Fruit fly (Drosophila melanogaster) whole organism, prepupa: ENCODE data around the gene CG3902.

Source experiments
- CG11294 ChIP-seq: fragments of 200-800 bp; sonication (Bioruptor generic); IDR thresholded peaks from 2 replicates; pipeline ENCODE4 v1.3.6; 2022; ENCODE audit warnings: missing biosample characterization, missing genetic modification characterization
- CG11762 ChIP-seq: fragments of 200-800 bp; sonication (Bioruptor generic); optimal IDR thresholded peaks from 3 replicates; lab custom pipeline; 2016; ENCODE audit warnings: missing biosample characterization, missing genetic modification characterization; ENCODE audit not compliant: insufficient read depth
- CG11902 ChIP-seq: fragments of 200-800 bp; sonication (Bioruptor generic); optimal IDR thresholded peaks from 3 replicates; lab custom pipeline; 2016; ENCODE audit warnings: missing biosample characterization, missing genetic modification characterization
- CG15336 ChIP-seq: fragments of 200-800 bp; sonication (Bioruptor generic); IDR thresholded peaks from 2 replicates; pipeline ENCODE4 v1.3.6; 2022; ENCODE audit warnings: missing biosample characterization, missing genetic modification characterization
- CG1621 ChIP-seq: fragments of 200-800 bp; sonication (Bioruptor generic); optimal IDR thresholded peaks from 3 replicates; lab custom pipeline; 2018; ENCODE audit warnings: missing biosample characterization, mild to moderate bottlenecking, missing genetic modification characterization
- CG16779 ChIP-seq: fragments of 200-800 bp; sonication (Bioruptor generic); optimal IDR thresholded peaks from 3 replicates; lab custom pipeline; 2017; ENCODE audit warnings: missing biosample characterization, mild to moderate bottlenecking, missing genetic modification characterization
- CG3032 ChIP-seq: fragments of 200-800 bp; optimal IDR thresholded peaks from 2 replicates; lab custom pipeline; 2019; ENCODE audit warnings: missing biosample characterization, mild to moderate bottlenecking, missing genetic modification characterization, moderate library complexity
- CG31627 ChIP-seq: fragments of 200-800 bp; sonication (Bioruptor generic); optimal IDR thresholded peaks from 3 replicates; lab custom pipeline; 2016; ENCODE audit warnings: missing biosample characterization, missing genetic modification characterization
- CG32006 ChIP-seq: fragments of 200-800 bp; sonication (Bioruptor generic); optimal IDR thresholded peaks from 3 replicates; lab custom pipeline; 2017; ENCODE audit warnings: missing biosample characterization, mild to moderate bottlenecking, missing genetic modification characterization
- CG34406 ChIP-seq: fragments of 200-800 bp; sonication (Bioruptor generic); optimal IDR thresholded peaks from 3 replicates; lab custom pipeline; 2016; ENCODE audit warnings: missing biosample characterization, missing genetic modification characterization
- CG4318 ChIP-seq: fragments of 200-800 bp; sonication (Bioruptor generic); optimal IDR thresholded peaks from 3 replicates; lab custom pipeline; 2017; ENCODE audit warnings: missing biosample characterization, mild to moderate bottlenecking, missing genetic modification characterization
- CG6163 ChIP-seq: fragments of 200-800 bp; sonication (Bioruptor generic); IDR thresholded peaks from 3 replicates; pipeline ENCODE4 v1.3.6; 2022; ENCODE audit warnings: missing biosample characterization, missing genetic modification characterization
- CG6276 ChIP-seq: fragments of 200-800 bp; sonication (Bioruptor generic); optimal IDR thresholded peaks from 2 replicates; lab custom pipeline; 2017; ENCODE audit warnings: missing biosample characterization, mild to moderate bottlenecking, missing genetic modification characterization
- CG6792 ChIP-seq: fragments of 200-800 bp; sonication (Bioruptor generic); optimal IDR thresholded peaks from 3 replicates; lab custom pipeline; 2016; ENCODE audit warnings: missing biosample characterization, missing genetic modification characterization
- CG6808 ChIP-seq: fragments of 200-800 bp; sonication (Bioruptor generic); optimal IDR thresholded peaks from 3 replicates; lab custom pipeline; 2017; ENCODE audit warnings: missing biosample characterization, missing genetic modification characterization, mild to moderate bottlenecking, moderate library complexity, missing genetic modification reagents
- CG6854 ChIP-seq: fragments of 200-800 bp; sonication (Bioruptor generic); optimal IDR thresholded peaks from 2 replicates; lab custom pipeline; 2017; ENCODE audit warnings: missing biosample characterization, mild to moderate bottlenecking, missing genetic modification characterization
- CG7368 ChIP-seq: fragments of 200-800 bp; sonication (Bioruptor generic); optimal IDR thresholded peaks from 3 replicates; lab custom pipeline; 2016; ENCODE audit warnings: missing biosample characterization, missing genetic modification characterization
- CG8119 ChIP-seq: fragments of 200-800 bp; sonication (Bioruptor generic); IDR thresholded peaks from 3 replicates; pipeline ENCODE4 v1.3.6; 2022; ENCODE audit warnings: missing biosample characterization, missing genetic modification characterization
- CG8319 ChIP-seq: fragments of 200-800 bp; sonication (Bioruptor generic); optimal IDR thresholded peaks from 3 replicates; lab custom pipeline; 2016; ENCODE audit warnings: missing biosample characterization, missing genetic modification characterization
- CG9139 ChIP-seq: fragments of 200-800 bp; sonication (Bioruptor generic); optimal IDR thresholded peaks from 3 replicates; lab custom pipeline; 2017; ENCODE audit warnings: missing biosample characterization, mild to moderate bottlenecking, missing genetic modification characterization
- Eip78C ChIP-seq: fragments of 200-800 bp; sonication (Bioruptor generic); peaks from one replicate; lab custom pipeline; 2016; ENCODE audit warnings: missing biosample characterization, missing genetic modification characterization
- Eip93F ChIP-seq: fragments of 200-800 bp; sonication (Bioruptor generic); optimal IDR thresholded peaks from 2 replicates; lab custom pipeline; 2016; ENCODE audit warnings: missing biosample characterization, mild to moderate bottlenecking, missing genetic modification characterization
- Ets21C ChIP-seq: fragments of 200-800 bp; sonication (Bioruptor generic); optimal IDR thresholded peaks from 3 replicates; lab custom pipeline; 2016; ENCODE audit warnings: missing biosample characterization, missing genetic modification characterization
- Ets96B ChIP-seq: fragments of 200-800 bp; optimal IDR thresholded peaks from 2 replicates; lab custom pipeline; 2019; ENCODE audit warnings: missing biosample characterization, mild to moderate bottlenecking, missing genetic modification characterization, moderate library complexity
- Gug ChIP-seq: fragments of 200-800 bp; sonication (Bioruptor generic); IDR thresholded peaks from 2 replicates; pipeline ENCODE4 v1.3.6; 2022; ENCODE audit warnings: missing biosample characterization, missing genetic modification characterization
- Hr38 ChIP-seq: sonication (Bioruptor generic); optimal IDR thresholded peaks from 2 replicates; lab custom pipeline; 2016; ENCODE audit warnings: missing biosample characterization, missing genetic modification characterization
- Hr39 ChIP-seq: fragments of 200-800 bp; sonication (Bioruptor generic); optimal IDR thresholded peaks from 2 replicates; lab custom pipeline; 2016; ENCODE audit warnings: missing biosample characterization, missing genetic modification characterization
- Hr4 ChIP-seq: fragments of 200-800 bp; sonication (Bioruptor generic); optimal IDR thresholded peaks from 3 replicates; lab custom pipeline; 2016; ENCODE audit warnings: missing biosample characterization, missing genetic modification characterization
- Lpt ChIP-seq: fragments of 200-800 bp; sonication (Bioruptor generic); optimal IDR thresholded peaks from 3 replicates; lab custom pipeline; 2016; ENCODE audit warnings: missing biosample characterization, missing genetic modification characterization
- Met ChIP-seq: fragments of 200-800 bp; sonication (Bioruptor generic); optimal IDR thresholded peaks from 3 replicates; lab custom pipeline; 2016; ENCODE audit warnings: missing biosample characterization, missing genetic modification characterization
- OdsH ChIP-seq: fragments of 200-800 bp; sonication (Bioruptor generic); optimal IDR thresholded peaks from 3 replicates; lab custom pipeline; 2016; ENCODE audit warnings: missing biosample characterization, missing genetic modification characterization
- Smox ChIP-seq: fragments of 200-800 bp; sonication (Bioruptor generic); optimal IDR thresholded peaks from 3 replicates; lab custom pipeline; 2016; ENCODE audit warnings: missing biosample characterization, missing genetic modification characterization
- Sox102F ChIP-seq: fragments of 200-800 bp; sonication (Bioruptor generic); optimal IDR thresholded peaks from 2 replicates; lab custom pipeline; 2016; ENCODE audit warnings: missing biosample characterization, mild to moderate bottlenecking, missing genetic modification characterization
- Sox14 ChIP-seq: fragments of 200-800 bp; sonication (Bioruptor generic); optimal IDR thresholded peaks from 3 replicates; lab custom pipeline; 2016; ENCODE audit warnings: missing biosample characterization, missing genetic modification characterization
- Sox15 ChIP-seq: fragments of 200-800 bp; sonication (Bioruptor generic); optimal IDR thresholded peaks from 3 replicates; lab custom pipeline; 2016; ENCODE audit warnings: missing biosample characterization, missing genetic modification characterization
- acj6 ChIP-seq: fragments of 200-800 bp; sonication (Bioruptor generic); optimal IDR thresholded peaks from 3 replicates; lab custom pipeline; 2016; ENCODE audit warnings: missing biosample characterization, missing genetic modification characterization
- cyc ChIP-seq: fragments of 200-800 bp; sonication (Bioruptor generic); optimal IDR thresholded peaks from 3 replicates; lab custom pipeline; 2016; ENCODE audit warnings: missing biosample characterization, missing genetic modification characterization
- dac ChIP-seq: fragments of 200-800 bp; sonication (Bioruptor generic); optimal IDR thresholded peaks from 2 replicates; lab custom pipeline; 2017; ENCODE audit warnings: missing biosample characterization, mild to moderate bottlenecking, missing genetic modification characterization
- dsx ChIP-seq: fragments of 200-800 bp; optimal IDR thresholded peaks from 3 replicates; lab custom pipeline; 2019; ENCODE audit warnings: missing biosample characterization, mild to moderate bottlenecking, missing genetic modification characterization, moderate library complexity; ENCODE audit not compliant: poor library complexity, severe bottlenecking
- eg ChIP-seq: fragments of 200-800 bp; sonication (Bioruptor generic); IDR thresholded peaks from 3 replicates; pipeline ENCODE4 v1.3.6; 2022; ENCODE audit warnings: missing biosample characterization, missing genetic modification characterization
- esn ChIP-seq: fragments of 200-800 bp; sonication (Bioruptor generic); optimal IDR thresholded peaks from 2 replicates; lab custom pipeline; 2016; ENCODE audit warnings: missing biosample characterization, mild to moderate bottlenecking, missing genetic modification characterization, moderate library complexity
- fd59A ChIP-seq: fragments of 200-800 bp; sonication (Bioruptor generic); optimal IDR thresholded peaks from 2 replicates; lab custom pipeline; 2017; ENCODE audit warnings: missing biosample characterization, mild to moderate bottlenecking, missing genetic modification characterization, missing genetic modification reagents
- fd85E ChIP-seq: fragments of 200-800 bp; sonication (Bioruptor generic); optimal IDR thresholded peaks from 3 replicates; lab custom pipeline; 2016; ENCODE audit warnings: missing biosample characterization, missing genetic modification characterization
- lz ChIP-seq: fragments of 200-800 bp; sonication (Bioruptor generic); optimal IDR thresholded peaks from 3 replicates; lab custom pipeline; 2016; ENCODE audit warnings: missing biosample characterization, missing genetic modification characterization
- net ChIP-seq: fragments of 200-800 bp; sonication (Bioruptor generic); optimal IDR thresholded peaks from 3 replicates; lab custom pipeline; 2016; ENCODE audit warnings: missing biosample characterization, missing genetic modification characterization
- pdm3 ChIP-seq: fragments of 200-800 bp; sonication (Bioruptor generic); optimal IDR thresholded peaks from 3 replicates; lab custom pipeline; 2016; ENCODE audit warnings: missing biosample characterization, missing genetic modification characterization
- ss ChIP-seq, 2 experiments: fragments of 200-800 bp; sonication (Bioruptor generic); optimal IDR thresholded peaks; 2 replicates in 1 of 2; 3 replicates in 1 of 2; lab custom pipeline; 2017 to 2018; ENCODE audit warnings: mild to moderate bottlenecking in 2 of 2, missing biosample characterization in 2 of 2, missing genetic modification characterization in 2 of 2, moderate library complexity in 1 of 2
- svp ChIP-seq: fragments of 200-800 bp; sonication (Bioruptor generic); peaks from one replicate; lab custom pipeline; 2016; ENCODE audit warnings: missing biosample characterization, missing genetic modification characterization
- topi ChIP-seq: fragments of 200-800 bp; sonication (Bioruptor generic); optimal IDR thresholded peaks from 3 replicates; lab custom pipeline; 2016; ENCODE audit warnings: missing biosample characterization, missing genetic modification characterization
- vri ChIP-seq: fragments of 200-800 bp; sonication (Bioruptor generic); optimal IDR thresholded peaks from 3 replicates; lab custom pipeline; 2016; ENCODE audit warnings: missing biosample characterization, mild to moderate bottlenecking, missing genetic modification characterization

CG3902 gene

dm6 chr3L:18890283-18891175, 7.6 kb downstream of the CG3902 start, which contains the start of gene CG3961:
TSS of gene CG3961 (minus strand) at chr3L:18890483.
- TF ChIP-seq Lpt (peak; percentile 98), acj6 (GFP tag; lab: Kevin White, UChicago) (peak; percentile 99), fd85E (GFP tag; lab: Kevin White, UChicago) (peak; percentile 91), pdm3 (GFP tag; lab: Kevin White, UChicago) (peak; percentile 98), CG8319 (GFP tag; lab: Kevin White, UChicago) (peak; percentile 96), CG34406 (GFP tag; lab: Kevin White, UChicago) (peak; percentile 99), Gug (GFP tag; lab: Robert Waterston, UW) (peak; percentile 94), esn (GFP tag; lab: Kevin White, UChicago) (peak; percentile 99), CG11762 (GFP tag; lab: Kevin White, UChicago) (peak; percentile 98), CG6854 (GFP tag; lab: Kevin White, UChicago) (peak; percentile 94), ss (GFP tag; optimal IDR thresholded peaks at IDR 0.05; lab: Kevin White, UChicago) (peak; percentile 99), CG15336 (GFP tag; lab: Robert Waterston, UW) (peak; percentile 98), CG6163 (GFP tag; lab: Robert Waterston, UW) (peak; percentile 89), eg (GFP tag; lab: Robert Waterston, UW) (peak; percentile 89), CG6792 (GFP tag; lab: Kevin White, UChicago) (peak; percentile 99), CG11902 (peak; percentile 93), CG16779 (tag; lab: Kevin White, UChicago) (peak; percentile 98), CG32006 (GFP tag; lab: Kevin White, UChicago) (peak; percentile 100), Sox15 (peak; percentile 98), CG4318 (peak; percentile 98), CG1621 (peak; percentile 94), vri (GFP tag; lab: Kevin White, UChicago) (peak; percentile 89), lz (GFP tag; lab: Kevin White, UChicago) (peak; percentile 98), CG8119 (GFP tag; lab: Robert Waterston, UW) (peak; percentile 99), OdsH (GFP tag; lab: Kevin White, UChicago) (peak; percentile 99), CG9139 (GFP tag; lab: Kevin White, UChicago) (peak; percentile 98), Ets21C (peak; percentile 91), net (GFP tag; lab: Kevin White, UChicago) (peak; percentile 99), CG11294 (GFP tag; lab: Robert Waterston, UW) (peak; percentile 92; the same call in 1 of the 2 replicates), svp (peak; percentile 98), CG3032 (tag; lab: Kevin White, UChicago) (peak; percentile 99), CG6276 (peak; percentile 98), Eip78C (GFP tag; lab: Kevin White, UChicago) (peak; percentile 100), Smox (peak; percentile 98), fd59A (peak; percentile 99), Met (GFP tag; lab: Kevin White, UChicago) (peak; percentile 98), Eip93F (peak; percentile 89), cyc (GFP tag; lab: Kevin White, UChicago) (peak; percentile 96), dac (GFP tag; lab: Kevin White, UChicago) (peak; percentile 94), CG31627 (peak; percentile 96), dsx (peak; percentile 98), Ets96B (tag; lab: Kevin White, UChicago) (peak; percentile 99), Hr38 (GFP tag; lab: Kevin White, UChicago) (no peak), Hr4 (peak; percentile 98), topi (GFP tag; lab: Kevin White, UChicago) (peak; percentile 98), Sox102F (GFP tag; lab: Kevin White, UChicago) (peak; percentile 97), Hr39 (GFP tag; lab: Kevin White, UChicago) (peak; percentile 94), CG7368 (GFP tag; lab: Kevin White, UChicago) (peak; percentile 97), CG6808 (peak; percentile 99), Sox14 (GFP tag; lab: Kevin White, UChicago) (peak; percentile 97)
